Fruit fly (Drosophila melanogaster): ENCODE measurements around the gene SmydA-3.

SmydA-3 gene

dm6 chr2L:10822620-10823019, 27.3 kb upstream of the SmydA-3 start:
- no peak for TF ChIP-seq dl (GFP tag; optimal IDR thresholded peaks at IDR 0.05; ENCODE audit: insufficient read depth in 1 of 2, partially characterized antibody in 2 of 2)
- no peak for TF ChIP-seq ey (GFP tag; optimal IDR thresholded peaks at IDR 0.05)
- TF ChIP-seq GATAd (GFP tag; optimal IDR thresholded peaks at IDR 0.05), result no peak
- TF ChIP-seq sv (GFP tag; optimal IDR thresholded peaks at IDR 0.05), result no peak
- no peak for TF ChIP-seq Vsx2 (GFP tag; optimal IDR thresholded peaks at IDR 0.05; ENCODE audit: partially characterized antibody)
- TF ChIP-seq Dif (GFP tag; optimal IDR thresholded peaks at IDR 0.05; ENCODE audit: partially characterized antibody), result no peak
- no peak for TF ChIP-seq pan (optimal IDR thresholded peaks at IDR 0.05)
- TF ChIP-seq brk (GFP tag; optimal IDR thresholded peaks at IDR 0.05), result no peak
- no peak for TF ChIP-seq CrebA (GFP tag; optimal IDR thresholded peaks at IDR 0.05; ENCODE audit: borderline replicate concordance)
- no peak for TF ChIP-seq CG9705 (GFP tag; optimal IDR thresholded peaks at IDR 0.05)
- TF ChIP-seq Dfd (GFP tag; optimal IDR thresholded peaks at IDR 0.05), result no peak

- TF ChIP-seq Hr83 (GFP tag; optimal IDR thresholded peaks at IDR 0.05; ENCODE audit: poor library complexity, severe bottlenecking) (no peak), Dfd (GFP tag; optimal IDR thresholded peaks at IDR 0.05) (peak; percentile 72)
Measured at dm6 chr2L:10831590-10831989, 18.4 kb upstream of the SmydA-3 start.

- TF ChIP-seq Dfd (GFP tag; optimal IDR thresholded peaks at IDR 0.05), result no peak
- TF ChIP-seq Vsx2 (GFP tag; optimal IDR thresholded peaks at IDR 0.05; ENCODE audit: partially characterized antibody), result no peak
- no peak for TF ChIP-seq psq (GFP tag; optimal IDR thresholded peaks at IDR 0.05)
- TF ChIP-seq br (GFP tag; optimal IDR thresholded peaks at IDR 0.05), result no peak
Measured at dm6 chr2L:10837491-10837890, 12.4 kb upstream of the SmydA-3 start, which contains the start of gene Nos. Nos (minus strand) TSS chr2L:10837511.

dm6 chr2L:10841619-10842018, 8.3 kb upstream of the SmydA-3 start:
- no peak for TF ChIP-seq foxo (GFP tag; optimal IDR thresholded peaks at IDR 0.05)
- TF ChIP-seq Dif (GFP tag; optimal IDR thresholded peaks at IDR 0.05; ENCODE audit: partially characterized antibody), result no peak
- TF ChIP-seq CrebA (GFP tag; optimal IDR thresholded peaks at IDR 0.05; ENCODE audit: borderline replicate concordance), result no peak
- no peak for TF ChIP-seq usp (GFP tag; optimal IDR thresholded peaks at IDR 0.05)
- TF ChIP-seq Sp1 (GFP tag; optimal IDR thresholded peaks at IDR 0.05), result no peak
- TF ChIP-seq h (GFP tag; optimal IDR thresholded peaks at IDR 0.05), result no peak
- TF ChIP-seq dmrt93B (GFP tag; optimal IDR thresholded peaks at IDR 0.05), result no peak
- TF ChIP-seq rgr (GFP tag; optimal IDR thresholded peaks at IDR 0.05), result no peak
- TF ChIP-seq fru (GFP tag; optimal IDR thresholded peaks at IDR 0.05), result no peak
- TF ChIP-seq Jra (GFP tag; optimal IDR thresholded peaks at IDR 0.05), result no peak

dm6 chr2L:10842326-10842725, 7.6 kb upstream of the SmydA-3 start, which contains the start of gene CG6700:
CG6700 (minus strand) TSS chr2L:10842597.
- no peak for TF ChIP-seq Vsx2 (GFP tag; optimal IDR thresholded peaks at IDR 0.05; ENCODE audit: partially characterized antibody)
- TF ChIP-seq Abd-B (GFP tag; optimal IDR thresholded peaks at IDR 0.05), result no peak
- peak; percentile 22 for TF ChIP-seq OdsH (GFP tag; optimal IDR thresholded peaks at IDR 0.05)
- peak; percentile 43 for TF ChIP-seq psq (GFP tag; optimal IDR thresholded peaks at IDR 0.05)

- TF ChIP-seq sage (GFP tag; optimal IDR thresholded peaks at IDR 0.05) (no peak), HLH106 (tag; optimal IDR thresholded peaks at IDR 0.05) (no peak), N (GFP tag; optimal IDR thresholded peaks at IDR 0.05) (no peak), dsf (GFP tag; optimal IDR thresholded peaks at IDR 0.05; ENCODE audit: borderline replicate concordance) (no peak), CG32264 (GFP tag; optimal IDR thresholded peaks at IDR 0.05) (no peak), Hr83 (GFP tag; optimal IDR thresholded peaks at IDR 0.05; ENCODE audit: poor library complexity, severe bottlenecking) (no peak), Hnf4 (GFP tag; optimal IDR thresholded peaks at IDR 0.05) (no peak), foxo (GFP tag; optimal IDR thresholded peaks at IDR 0.05) (no peak), Vsx2 (GFP tag; optimal IDR thresholded peaks at IDR 0.05; ENCODE audit: partially characterized antibody) (no peak), h (GFP tag; optimal IDR thresholded peaks at IDR 0.05) (no peak), CrebA (GFP tag; optimal IDR thresholded peaks at IDR 0.05; ENCODE audit: borderline replicate concordance) (no peak), Hr78 (GFP tag; optimal IDR thresholded peaks at IDR 0.05) (no peak), sv (GFP tag; optimal IDR thresholded peaks at IDR 0.05) (no peak), brk (GFP tag; optimal IDR thresholded peaks at IDR 0.05) (no peak), usp (GFP tag; optimal IDR thresholded peaks at IDR 0.05) (no peak), fru (GFP tag; optimal IDR thresholded peaks at IDR 0.05) (no peak), pan (optimal IDR thresholded peaks at IDR 0.05) (no peak), tai (GFP tag; optimal IDR thresholded peaks at IDR 0.05) (no peak), OdsH (GFP tag; optimal IDR thresholded peaks at IDR 0.05) (no peak)
Measured at dm6 chr2L:10845564-10845963, 4.4 kb upstream of the SmydA-3 start, which contains the start of the genes CG17139 and CG17140. CG17139 (minus strand) TSS chr2L:10845664. CG17140 (minus strand) TSS chr2L:10845664.

All from whole organism, wandering third instar larva.